Fruit fly (Drosophila melanogaster) whole organism, adult: Measurements from ENCODE around the gene CG15394.

Experiments used
- CG11617 ChIP-seq: fragments of 200-800 bp; sonication (Bioruptor generic); optimal IDR thresholded peaks from 2 replicates; lab custom pipeline; 2017; ENCODE audit warnings: mild to moderate bottlenecking, missing biosample characterization, missing genetic modification reagents, missing genetic modification characterization
- CG1620 ChIP-seq: fragments of 200-800 bp; sonication (Bioruptor generic); optimal IDR thresholded peaks from 2 replicates; lab custom pipeline; 2016; ENCODE audit warnings: missing biosample characterization, missing genetic modification characterization
- CG33017 ChIP-seq: fragments of 200-800 bp; sonication (Bioruptor generic); optimal IDR thresholded peaks from 2 replicates; lab custom pipeline; 2018; ENCODE audit warnings: missing biosample characterization, mild to moderate bottlenecking, missing genetic modification characterization, moderate library complexity
- Mnt ChIP-seq: fragments of 200-800 bp; sonication (Bioruptor generic); optimal IDR thresholded peaks from 2 replicates; lab custom pipeline; 2016; ENCODE audit warnings: missing biosample characterization, mild to moderate bottlenecking, missing genetic modification characterization
- cic ChIP-seq: fragments of 200-800 bp; sonication (Bioruptor generic); optimal IDR thresholded peaks from 2 replicates; lab custom pipeline; 2017; ENCODE audit warnings: missing biosample characterization, mild to moderate bottlenecking, missing genetic modification characterization, moderate library complexity
- cnc ChIP-seq, 2 experiments: fragments of >200 bp; optimal IDR thresholded peaks; 2 replicates each; lab custom pipeline; 2017
- kay ChIP-seq: fragments of 200-800 bp; sonication (Bioruptor generic); peaks from one replicate; lab custom pipeline; 2016; ENCODE audit warnings: missing biosample characterization, missing genetic modification characterization, borderline replicate concordance
- ovo ChIP-seq: fragments of 200-800 bp; sonication (Bioruptor generic); optimal IDR thresholded peaks from 2 replicates; lab custom pipeline; 2016; ENCODE audit warnings: missing biosample characterization, missing genetic modification characterization
- pad ChIP-seq: fragments of 200-800 bp; sonication (Bioruptor generic); optimal IDR thresholded peaks from 3 replicates; lab custom pipeline; 2017; ENCODE audit warnings: missing biosample characterization, missing genetic modification characterization, mild to moderate bottlenecking, moderate library complexity, missing genetic modification reagents

DNA sequence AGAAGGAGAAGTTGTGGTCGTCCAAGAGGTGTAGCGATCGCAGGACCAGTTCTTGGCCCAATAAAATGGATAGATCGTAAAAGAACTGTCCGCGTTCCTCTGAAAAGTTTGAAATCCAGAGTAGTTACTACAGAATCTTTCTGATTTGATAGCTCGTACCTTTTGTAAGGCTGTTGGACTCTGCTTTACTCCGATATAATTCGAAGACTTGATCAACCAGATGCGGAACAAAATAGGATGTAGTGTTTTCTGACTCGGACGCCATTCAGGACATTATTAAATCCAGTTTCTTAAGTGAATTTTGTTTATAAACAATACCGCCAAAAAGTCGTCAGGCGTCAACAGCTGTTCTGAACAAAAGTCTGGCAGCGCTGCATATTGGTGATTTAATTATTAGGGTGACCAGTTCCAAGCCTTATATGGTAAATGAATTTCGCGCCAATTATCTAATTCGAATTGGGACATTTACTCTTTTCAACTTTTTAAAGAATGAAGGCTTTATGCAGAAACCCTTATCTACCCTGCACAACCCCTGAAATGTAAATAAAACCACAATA, 16.9 kb upstream of the CG15394 start, which contains the start of the genes Rad1 and Sws1:
- TF ChIP-seq pad (no peak), CG33017 (no peak), ovo (no peak), kay (GFP tag; lab: Kevin White, UChicago) (no peak), Mnt (GFP tag; lab: Kevin White, UChicago) (no peak), cic (GFP tag; lab: Kevin White, UChicago) (no peak), CG1620 (no peak), cnc (optimal IDR thresholded peaks at IDR 0.05; lab: Kevin White, UChicago) (no peak), CG11617 (GFP tag; lab: Kevin White, UChicago) (no peak)
